Fruit fly (Drosophila melanogaster): ENCODE data around the gene CG17806.

Gene CG17806

DNA sequence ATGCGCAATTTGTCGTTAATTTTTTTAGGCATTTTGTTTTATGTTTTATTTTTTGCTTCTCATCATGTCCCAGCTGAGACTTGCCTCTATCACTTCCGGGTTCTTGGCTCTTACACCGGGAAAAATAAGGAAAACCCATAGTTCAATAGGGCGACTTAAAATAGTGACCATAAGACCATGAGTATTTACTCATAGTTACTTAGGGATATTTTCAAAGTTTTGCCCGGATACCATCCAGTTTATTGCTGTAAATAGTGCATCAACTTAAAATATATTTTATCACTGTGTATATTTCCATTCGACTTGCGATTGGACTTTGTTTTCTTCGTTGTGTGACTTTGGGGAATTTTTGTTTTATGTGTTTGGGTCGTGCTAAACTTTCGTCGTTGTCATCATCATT is 15.7 kb upstream of the CG17806 start (continued):
- no peak for TF ChIP-seq tap (tag; optimal IDR thresholded peaks at IDR 0.05)
- no peak for TF ChIP-seq HmgZ (tag; optimal IDR thresholded peaks at IDR 0.05)
- TF ChIP-seq CG30020 (tag; optimal IDR thresholded peaks at IDR 0.05): no peak
- TF ChIP-seq Ets65A (GFP tag): peak; percentile 10
- TF ChIP-seq gro (GFP tag; optimal IDR thresholded peaks at IDR 0.05): peak; percentile 44
- TF ChIP-seq CG17361 (GFP tag; IDR thresholded peaks at IDR 0.05): no peak
- TF ChIP-seq Sry-δ (GFP tag; optimal IDR thresholded peaks at IDR 0.05): no peak
- TF ChIP-seq CG6854 (GFP tag; optimal IDR thresholded peaks at IDR 0.05): no peak
- TF ChIP-seq CG31224 (GFP tag; IDR thresholded peaks at IDR 0.05): no peak
- no peak for TF ChIP-seq CG6765 (GFP tag; optimal IDR thresholded peaks at IDR 0.05)
- no peak for TF ChIP-seq aop (GFP tag; IDR thresholded peaks at IDR 0.05)
- no peak for TF ChIP-seq pfk (GFP tag; optimal IDR thresholded peaks at IDR 0.05)
- no peak for TF ChIP-seq CG7963 (GFP tag; IDR thresholded peaks at IDR 0.05; ENCODE audit: partially characterized antibody)
- no peak for TF ChIP-seq Dll (GFP tag; IDR thresholded peaks at IDR 0.05; ENCODE audit: partially characterized antibody)
- TF ChIP-seq NC2α (GFP tag; optimal IDR thresholded peaks at IDR 0.05): no peak
- TF ChIP-seq jing (GFP tag; optimal IDR thresholded peaks at IDR 0.05): no peak
- TF ChIP-seq kni (GFP tag; optimal IDR thresholded peaks at IDR 0.05): no peak
- no peak for TF ChIP-seq sug (tag; optimal IDR thresholded peaks at IDR 0.05)
- TF ChIP-seq Ssrp (tag; optimal IDR thresholded peaks at IDR 0.05): no peak
- TF ChIP-seq ham (GFP tag; IDR thresholded peaks at IDR 0.05): no peak
- TF ChIP-seq gcm2 (GFP tag; optimal IDR thresholded peaks at IDR 0.05): no peak
- peak; percentile 23 for TF ChIP-seq CG13424 (tag; optimal IDR thresholded peaks at IDR 0.05)
- TF ChIP-seq CG18764 (GFP tag; optimal IDR thresholded peaks at IDR 0.05): no peak
- no peak for TF ChIP-seq Aef1 (GFP tag; IDR thresholded peaks at IDR 0.05)
- TF ChIP-seq Fer2 (tag; optimal IDR thresholded peaks at IDR 0.05): no peak
- TF ChIP-seq jigr1 (GFP tag; IDR thresholded peaks at IDR 0.05): no peak
- no peak for TF ChIP-seq CG16813 (GFP tag; IDR thresholded peaks at IDR 0.05; ENCODE audit: partially characterized antibody)
- no peak for TF ChIP-seq TFAM (GFP tag; optimal IDR thresholded peaks at IDR 0.05)
- no peak for TF ChIP-seq br (optimal IDR thresholded peaks at IDR 0.05)
- no peak for TF ChIP-seq CG12299 (tag; optimal IDR thresholded peaks at IDR 0.05)
- no peak for TF ChIP-seq ap (GFP tag; IDR thresholded peaks at IDR 0.05)
- TF ChIP-seq vvl (GFP tag; IDR thresholded peaks at IDR 0.05): peak; percentile 41
- TF ChIP-seq ab (GFP tag; optimal IDR thresholded peaks at IDR 0.05): no peak
- no peak for TF ChIP-seq zen2 (GFP tag; IDR thresholded peaks at IDR 0.05; ENCODE audit: partially characterized antibody)
- peak; percentile 31 for TF ChIP-seq mam (GFP tag; optimal IDR thresholded peaks at IDR 0.05)
- TF ChIP-seq CG17568 (GFP tag; optimal IDR thresholded peaks at IDR 0.05): no peak
- TF ChIP-seq Ptx1 (GFP tag; IDR thresholded peaks at IDR 0.05): peak; percentile 16; the same call in 1 of the 2 replicates
- TF ChIP-seq D19B (GFP tag; optimal IDR thresholded peaks at IDR 0.05): no peak
- TF ChIP-seq CG2889 (GFP tag; IDR thresholded peaks at IDR 0.05): no peak
- TF ChIP-seq fd3F (GFP tag; optimal IDR thresholded peaks at IDR 0.05): no peak
- TF ChIP-seq BtbVII (GFP tag; optimal IDR thresholded peaks at IDR 0.05): no peak
- no peak; the same call in 1 of the 2 replicates for TF ChIP-seq Rx (GFP tag; IDR thresholded peaks at IDR 0.05)
- TF ChIP-seq p53 (GFP tag; optimal IDR thresholded peaks at IDR 0.05): no peak
- no peak for TF ChIP-seq Awh (GFP tag; IDR thresholded peaks at IDR 0.05)
- no peak for TF ChIP-seq HLHmδ (GFP tag; optimal IDR thresholded peaks at IDR 0.05)
- TF ChIP-seq Sin3A (optimal IDR thresholded peaks at IDR 0.05): no peak
- peak; percentile 30 for TF ChIP-seq Xbp1 (GFP tag; optimal IDR thresholded peaks at IDR 0.05)
- no peak for TF ChIP-seq CG6272 (GFP tag; IDR thresholded peaks at IDR 0.05)
- no peak for TF ChIP-seq CG31388 (GFP tag; optimal IDR thresholded peaks at IDR 0.05)
- no peak for TF ChIP-seq YL-1 (GFP tag; optimal IDR thresholded peaks at IDR 0.05)
- TF ChIP-seq bigmax (GFP tag; optimal IDR thresholded peaks at IDR 0.05): no peak
- TF ChIP-seq esg (GFP tag; conservative IDR thresholded peaks at IDR 0.05): no peak
- no peak for TF ChIP-seq run (tag; optimal IDR thresholded peaks at IDR 0.05)
